Fruit fly (Drosophila melanogaster): Measurements from ENCODE around the gene CG11034.
A peak's percentile ranks its signal among the peaks of the same experiment; 100 is the strongest.

CG11034 gene

dm6 chr2L:5799435-5800387 is 5.5 kb upstream of the CG11034 start, which contains the start of gene CG9171 (continued):
- TF ChIP-seq ERR (GFP tag; optimal IDR thresholded peaks at IDR 0.05) (no peak), Nf-YB (GFP tag; optimal IDR thresholded peaks at IDR 0.05) (peak; percentile 55), Usf (GFP tag; optimal IDR thresholded peaks at IDR 0.05) (no peak), Dfd (GFP tag; optimal IDR thresholded peaks at IDR 0.05) (peak in 1 of 2 experiments; percentile 26), crol (GFP tag; IDR thresholded peaks at IDR 0.05) (peak; percentile 99), hkb (optimal IDR thresholded peaks at IDR 0.05) (no peak), hkb (GFP tag; IDR thresholded peaks at IDR 0.05) (peak; percentile 31; the same call in 1 of the 2 replicates), en (GFP tag; optimal IDR thresholded peaks at IDR 0.05) (no peak), ttk (GFP tag; IDR thresholded peaks at IDR 0.05) (no peak), CG3163 (GFP tag; optimal IDR thresholded peaks at IDR 0.05) (peak; percentile 100), Atf3 (GFP tag; optimal IDR thresholded peaks at IDR 0.05) (no peak), dmrt11E (tag; optimal IDR thresholded peaks at IDR 0.05) (peak; percentile 20), pan (optimal IDR thresholded peaks at IDR 0.05) (no peak), pan (GFP tag; optimal IDR thresholded peaks at IDR 0.05 in 1 of 2, IDR thresholded peaks at IDR 0.05 in 1 of 2) (peak in 1 of 2 experiments; percentile 52), nom (GFP tag; optimal IDR thresholded peaks at IDR 0.05) (peak; percentile 64), amos (GFP tag; IDR thresholded peaks at IDR 0.05; ENCODE audit: partially characterized antibody) (peak; percentile 52; the same call in 1 of the 2 replicates), onecut (GFP tag; IDR thresholded peaks at IDR 0.05) (0 out of 2 replicates have a peak, but pooled peaks have one; percentile 3), Ets65A (GFP tag) (peak; percentile 77), Camta (GFP tag; optimal IDR thresholded peaks at IDR 0.05) (no peak), CHES-1-like (GFP tag; optimal IDR thresholded peaks at IDR 0.05) (no peak), sr (GFP tag; IDR thresholded peaks at IDR 0.05) (no peak), ato (GFP tag; IDR thresholded peaks at IDR 0.05; ENCODE audit: partially characterized antibody) (no peak), CkIIα-i1 (GFP tag; IDR thresholded peaks at IDR 0.05) (no peak), CG1647 (GFP tag; optimal IDR thresholded peaks at IDR 0.05) (no peak), NfI (GFP tag; optimal IDR thresholded peaks at IDR 0.05) (peak; percentile 0), Ssrp (tag; optimal IDR thresholded peaks at IDR 0.05) (no peak), tio (GFP tag; optimal IDR thresholded peaks at IDR 0.05) (no peak), sob (GFP tag; IDR thresholded peaks at IDR 0.05) (peak; percentile 45), insv (GFP tag; optimal IDR thresholded peaks at IDR 0.05) (peak; percentile 77 to 96), Stat92E (GFP tag; optimal IDR thresholded peaks at IDR 0.05) (peak in 1 of 3 experiments; percentile 4), Meics (GFP tag; optimal IDR thresholded peaks at IDR 0.05) (peak; percentile 99), dysf (GFP tag; IDR thresholded peaks at IDR 0.05) (peak; percentile 53; the same call in 2 of the 3 replicates), BEAF-32 (GFP tag; optimal IDR thresholded peaks at IDR 0.05) (peak; percentile 54), CG13296 (GFP tag; optimal IDR thresholded peaks at IDR 0.05) (peak; percentile 9), CG10431 (GFP tag; optimal IDR thresholded peaks at IDR 0.05) (peak; percentile 29), Side (GFP tag; optimal IDR thresholded peaks at IDR 0.05) (peak; percentile 32), pfk (GFP tag; optimal IDR thresholded peaks at IDR 0.05) (peak; percentile 40), Nf-YC (tag; optimal IDR thresholded peaks at IDR 0.05) (peak; percentile 61), CG14860 (GFP tag; IDR thresholded peaks at IDR 0.05; ENCODE audit: partially characterized antibody) (0 out of 3 replicates have a peak, but pooled peaks have one; percentile 15), NC2α (GFP tag; optimal IDR thresholded peaks at IDR 0.05) (no peak), CG2889 (GFP tag; IDR thresholded peaks at IDR 0.05) (peak; percentile 96), CG15479 (GFP tag; optimal IDR thresholded peaks at IDR 0.05) (peak; percentile 57), mam (GFP tag; optimal IDR thresholded peaks at IDR 0.05) (peak; percentile 8), CG14014 (GFP tag; IDR thresholded peaks at IDR 0.05) (peak; percentile 40; the same call in 1 of the 2 replicates), CG5180 (GFP tag; optimal IDR thresholded peaks at IDR 0.05) (peak; percentile 19), dati (GFP tag; IDR thresholded peaks at IDR 0.05) (no peak), zfh1 (GFP tag; IDR thresholded peaks at IDR 0.05) (peak; percentile 49; the same call in 1 of the 3 replicates), grn (GFP tag; optimal IDR thresholded peaks at IDR 0.05) (peak; percentile 51)

Measured in whole organism, embryonic.